Worm (Caenorhabditis elegans): ENCODE results near the gene clec-223.

DNA sequence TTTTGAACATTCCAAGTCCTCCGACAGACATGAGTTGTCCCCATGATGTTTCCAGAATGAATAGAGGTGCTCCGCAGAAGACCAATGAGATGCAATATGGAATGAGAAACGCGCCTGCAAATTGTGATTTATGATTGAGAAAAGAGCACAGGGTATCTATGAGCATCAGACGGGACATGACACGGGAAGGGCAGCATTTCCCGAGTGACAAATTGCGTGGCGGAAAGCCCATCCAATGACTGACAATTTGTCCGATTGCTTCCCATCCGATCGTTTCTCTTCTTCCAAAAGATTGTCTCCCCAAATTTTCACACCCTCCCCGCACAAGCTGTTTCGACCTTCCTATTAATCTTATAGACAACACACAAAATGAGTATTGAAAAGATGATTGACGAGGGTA, 34.8 kb downstream of the clec-223 start:
- TF ChIP-seq irx-1 (tag; optimal IDR thresholded peaks at IDR 0.05) (no peak), lin-14 (GFP tag; optimal IDR thresholded peaks at IDR 0.05) (peak; percentile 70), lin-35 (GFP tag; optimal IDR thresholded peaks at IDR 0.05) (no peak), nhr-237 (tag; optimal IDR thresholded peaks at IDR 0.05) (no peak), F16B12.6 (tag; optimal IDR thresholded peaks at IDR 0.05) (no peak), nhr-20 (tag; optimal IDR thresholded peaks at IDR 0.05) (no peak), ces-1 (GFP tag; optimal IDR thresholded peaks at IDR 0.05) (no peak), fkh-10 (GFP tag; optimal IDR thresholded peaks at IDR 0.05) (no peak), nhr-28 (tag; optimal IDR thresholded peaks at IDR 0.05) (no peak), ztf-11 (tag; optimal IDR thresholded peaks at IDR 0.05) (no peak), snpc-4 (tag; optimal IDR thresholded peaks at IDR 0.05) (no peak), nhr-12 (tag; optimal IDR thresholded peaks at IDR 0.05) (no peak)
